Worm (Caenorhabditis elegans) whole organism, L2 larva: ENCODE data around the gene T28C6.8.

Source experiments
- blmp-1 ChIP-seq: sonication (generic microtip); optimal IDR thresholded peaks from 2 replicates; lab custom pipeline; 2017; ENCODE audit warnings: missing genetic modification characterization, mild to moderate bottlenecking, missing compliant biosample characterization, antibody characterized with exemption, moderate library complexity; ENCODE audit not compliant: insufficient read depth
- ceh-82 ChIP-seq: fragments of 150-350 bp; optimal IDR thresholded peaks from 2 replicates; lab custom pipeline; 2014; ENCODE audit warnings: missing biosample characterization, missing genetic modification characterization
- lin-13 ChIP-seq: fragments of 150-350 bp; optimal IDR thresholded peaks from 2 replicates; lab custom pipeline; 2014; ENCODE audit warnings: missing biosample characterization, missing genetic modification reagents, missing genetic modification characterization
- mab-5 ChIP-seq: fragments of 150-350 bp; optimal IDR thresholded peaks from 2 replicates; lab custom pipeline; 2014; ENCODE audit warnings: missing biosample characterization, missing genetic modification characterization
- nhr-23 ChIP-seq: fragments of 150-350 bp; optimal IDR thresholded peaks from 2 replicates; lab custom pipeline; 2014; ENCODE audit warnings: missing biosample characterization, missing genetic modification reagents, missing genetic modification characterization
- nhr-237 ChIP-seq: fragments of 150-350 bp; optimal IDR thresholded peaks from 2 replicates; lab custom pipeline; 2014; ENCODE audit warnings: missing biosample characterization, missing genetic modification characterization
- nhr-77 ChIP-seq: fragments of 150-350 bp; optimal IDR thresholded peaks from 2 replicates; lab custom pipeline; 2014; ENCODE audit warnings: missing biosample characterization, missing genetic modification characterization
- snpc-4 ChIP-seq: fragments of 150-350 bp; optimal IDR thresholded peaks from 2 replicates; lab custom pipeline; 2014; ENCODE audit warnings: missing biosample characterization, missing genetic modification characterization
- ztf-4 ChIP-seq: fragments of 150-350 bp; optimal IDR thresholded peaks from 2 replicates; lab custom pipeline; 2014; ENCODE audit warnings: missing biosample characterization, missing genetic modification characterization

- TF ChIP-seq ztf-4 (tag; lab: Kevin White, UChicago) (no peak), lin-13 (GFP tag; lab: Kevin White, UChicago) (no peak), snpc-4 (tag; lab: Kevin White, UChicago) (no peak), ceh-82 (tag; lab: Kevin White, UChicago) (no peak), nhr-237 (tag; lab: Kevin White, UChicago) (no peak), blmp-1 (no peak), nhr-77 (tag; lab: Kevin White, UChicago) (no peak), nhr-23 (tag; lab: Kevin White, UChicago) (no peak), mab-5 (tag; lab: Kevin White, UChicago) (no peak)
Observed at ce11 chrIV:8817639-8818038, 12.9 kb downstream of the T28C6.8 start, which contains the start of gene T28C6.10.
